Worm (Caenorhabditis elegans): Measurements from ENCODE around the gene unc-112.

- TF ChIP-seq lsy-2 (tag; optimal IDR thresholded peaks at IDR 0.05) (no peak), snpc-4 (tag; optimal IDR thresholded peaks at IDR 0.05) (no peak), skn-1 (tag; optimal IDR thresholded peaks at IDR 0.05) (no peak), nhr-12 (tag; optimal IDR thresholded peaks at IDR 0.05) (no peak), ama-1 (optimal IDR thresholded peaks at IDR 0.05) (no peak), nhr-25 (tag; optimal IDR thresholded peaks at IDR 0.05) (no peak), lin-13 (GFP tag; optimal IDR thresholded peaks at IDR 0.05) (no peak), ZK546.5 (tag; optimal IDR thresholded peaks at IDR 0.05) (no peak), nhr-11 (tag; optimal IDR thresholded peaks at IDR 0.05) (no peak), unc-62 (GFP tag; optimal IDR thresholded peaks at IDR 0.05) (no peak), nhr-23 (tag; optimal IDR thresholded peaks at IDR 0.05) (no peak), elt-3 (tag; optimal IDR thresholded peaks at IDR 0.05) (no peak), blmp-1 (tag; optimal IDR thresholded peaks at IDR 0.05; ENCODE audit: insufficient read depth) (no peak)
Observed at ce11 chrV:14698005-14698404, 1.6 kb upstream of the unc-112 start.
